Fruit fly (Drosophila melanogaster): ENCODE data around the gene CG15812.
A peak's percentile ranks its signal among the peaks of the same experiment; 100 is the strongest.

DNA sequence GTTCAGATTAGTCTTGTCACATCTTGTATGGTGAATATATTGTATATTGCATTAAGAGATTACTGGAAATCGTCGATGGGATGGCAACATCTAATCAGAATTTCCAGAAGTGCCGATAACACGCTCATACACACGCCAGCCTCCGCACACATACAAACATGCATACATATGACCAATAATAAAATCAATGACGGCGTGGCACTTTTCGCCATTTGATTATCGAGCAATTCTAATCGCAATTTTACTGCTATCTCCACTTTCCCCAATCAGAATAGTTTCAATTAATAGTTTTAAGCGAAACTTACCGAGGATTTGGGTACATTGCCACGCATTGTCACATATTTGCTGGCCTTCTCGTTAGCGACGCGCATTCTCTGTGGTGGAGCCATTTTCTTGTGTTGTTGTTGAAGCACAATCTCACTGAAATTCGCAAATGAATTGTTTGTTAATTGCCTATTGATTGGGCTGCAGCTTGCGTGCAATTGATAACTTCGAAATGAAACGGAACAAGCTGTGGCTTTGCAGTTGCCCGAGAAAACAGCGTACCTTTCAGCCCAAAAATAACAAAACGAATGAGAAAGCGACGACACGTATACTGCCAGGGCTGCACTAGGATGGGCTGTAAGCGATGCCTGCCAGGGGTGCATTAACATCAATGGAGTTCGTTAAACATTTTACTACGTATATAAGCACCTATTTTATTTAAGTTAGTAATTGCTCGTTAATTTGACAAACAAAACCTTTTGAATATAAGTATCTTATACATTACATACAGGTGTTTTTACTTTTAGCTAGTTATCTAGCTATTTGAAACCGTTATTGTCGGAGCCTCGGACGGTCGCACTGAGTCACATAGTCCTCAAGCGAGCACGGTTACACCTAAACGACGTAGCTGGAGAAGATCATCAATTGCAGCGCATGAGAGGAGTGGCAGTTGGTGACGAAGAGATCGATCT, 38.9 kb downstream of the CG15812 start, which contains the start of the genes CG32276 and gry:
- TF ChIP-seq btn (GFP tag; optimal IDR thresholded peaks at IDR 0.05): peak; percentile 58
- TF ChIP-seq CG11696 (GFP tag; IDR thresholded peaks at IDR 0.05): no peak
- no peak for TF ChIP-seq gcm (GFP tag; optimal IDR thresholded peaks at IDR 0.05)
- peak; percentile 79 for TF ChIP-seq CG16863 (GFP tag; optimal IDR thresholded peaks at IDR 0.05)
- TF ChIP-seq CG11504 (tag; optimal IDR thresholded peaks at IDR 0.05): no peak
- TF ChIP-seq CG30431 (GFP tag; optimal IDR thresholded peaks at IDR 0.05): peak; percentile 9
- no peak for TF ChIP-seq pan (optimal IDR thresholded peaks at IDR 0.05)
- TF ChIP-seq pan (GFP tag; optimal IDR thresholded peaks at IDR 0.05 in 1 of 2, IDR thresholded peaks at IDR 0.05 in 1 of 2): peak in 1 of 2 experiments; percentile 29
- TF ChIP-seq rib (GFP tag; IDR thresholded peaks at IDR 0.05): no peak
- TF ChIP-seq CG14860 (GFP tag; IDR thresholded peaks at IDR 0.05; ENCODE audit: partially characterized antibody): no peak
- TF ChIP-seq Dek (tag; optimal IDR thresholded peaks at IDR 0.05): peak; percentile 73
